Fruit fly (Drosophila melanogaster) Kc167 (cell line): ENCODE data around the gene Cpsf73.

Source experiments
- Sin3A ChIP-seq: fragments of >200 bp; optimal IDR thresholded peaks from 2 replicates; lab custom pipeline; 2018; ENCODE audit warnings: missing external identifiers
- h ChIP-seq: fragments of >200 bp; optimal IDR thresholded peaks from 3 replicates; lab custom pipeline; 2018; ENCODE audit warnings: missing external identifiers
- insv ChIP-seq: fragments of >200 bp; optimal IDR thresholded peaks from 3 replicates; lab custom pipeline; 2018; ENCODE audit warnings: missing external identifiers
- psq ChIP-seq: fragments of >200 bp; optimal IDR thresholded peaks from 2 replicates; lab custom pipeline; 2017; ENCODE audit warnings: missing external identifiers
- ttk ChIP-seq: sonication (Bioruptor generic); optimal IDR thresholded peaks from 2 replicates; lab custom pipeline; 2017; ENCODE audit warnings: missing external identifiers

- no peak for TF ChIP-seq h (lab: Kevin White, UChicago)
- no peak for TF ChIP-seq ttk (lab: Kevin White, UChicago)
- no peak for TF ChIP-seq psq (lab: Kevin White, UChicago)
- TF ChIP-seq Sin3A: no peak
- no peak for TF ChIP-seq insv (lab: Kevin White, UChicago)
These were observed at the start of gene Cpsf73, which contains the start of gene Gos28 for dm6 chr3R:18663525-18663924.
